Fruit fly (Drosophila melanogaster) whole organism: ENCODE measurements around the gene spict.

Experiments
- EcR ChIP-seq, 2 experiments: fragments of >200 bp; optimal IDR thresholded peaks; 2 replicates each; lab custom pipeline; 2017; ENCODE audit warnings: missing biosample characterization in 2 of 2, missing genetic modification characterization in 2 of 2, missing genetic modification reagents in 2 of 2
- pan ChIP-seq: fragments of >200 bp; optimal IDR thresholded peaks from 2 replicates; lab custom pipeline; 2017

dm6 chr2L:12655731-12656326, 48.7 kb upstream of the spict start:
- TF ChIP-seq EcR (GFP tag; optimal IDR thresholded peaks at IDR 0.05; lab: Kevin White, UChicago) (no peak), pan (no peak)
